Fruit fly (Drosophila melanogaster): Measurements from ENCODE around the gene NHP2.

Gene NHP2

DNA sequence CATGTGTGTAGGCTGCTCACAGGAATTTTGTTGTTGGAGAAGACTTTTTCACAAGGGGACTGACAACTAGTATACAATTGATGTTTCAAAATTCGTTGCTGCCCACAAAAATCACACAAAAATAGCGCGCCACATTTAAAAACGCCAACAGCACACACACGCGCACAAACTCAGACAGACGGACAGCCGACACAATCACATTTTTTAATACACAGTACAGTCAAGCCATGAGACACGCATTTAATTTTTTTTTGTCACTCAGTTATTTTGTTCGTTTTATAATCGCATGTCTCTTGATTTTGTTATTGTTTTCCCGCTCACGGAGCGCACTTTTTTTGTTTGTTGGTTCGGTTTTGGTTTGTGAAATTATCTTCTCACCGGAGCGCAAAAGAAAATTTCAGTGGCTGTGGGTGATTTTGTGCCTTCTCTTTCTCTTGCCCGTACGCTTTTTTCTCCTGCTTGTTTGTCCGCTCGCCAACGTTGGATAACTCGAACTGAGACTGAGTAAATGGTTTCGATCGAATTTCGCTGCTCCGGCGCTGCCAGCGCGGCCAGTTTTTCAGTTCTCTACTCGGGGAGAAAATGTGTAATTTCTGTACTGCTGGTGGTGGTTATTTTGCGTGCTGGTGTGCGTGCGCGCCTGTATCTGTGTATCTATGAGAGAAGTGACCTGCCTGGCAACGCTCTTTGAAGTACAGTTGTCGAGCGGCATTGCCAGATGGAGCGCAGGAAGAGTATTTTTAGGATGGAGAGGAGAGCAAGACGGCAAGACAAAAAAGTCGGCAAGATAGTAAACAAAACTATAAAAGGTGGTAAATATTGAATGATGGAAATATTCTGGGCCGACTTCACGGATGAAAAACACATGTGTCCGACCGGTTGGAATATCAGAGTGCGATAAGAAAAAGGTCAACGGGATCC lies 44.2 kb downstream of the NHP2 start, which contains the start of gene CG42507:
CG42507 (minus strand) TSS at position 499 of the 921 bp plus-strand sequence.
- peak; percentile 45 for TF ChIP-seq noc (tag; optimal IDR thresholded peaks at IDR 0.05)

DNA sequence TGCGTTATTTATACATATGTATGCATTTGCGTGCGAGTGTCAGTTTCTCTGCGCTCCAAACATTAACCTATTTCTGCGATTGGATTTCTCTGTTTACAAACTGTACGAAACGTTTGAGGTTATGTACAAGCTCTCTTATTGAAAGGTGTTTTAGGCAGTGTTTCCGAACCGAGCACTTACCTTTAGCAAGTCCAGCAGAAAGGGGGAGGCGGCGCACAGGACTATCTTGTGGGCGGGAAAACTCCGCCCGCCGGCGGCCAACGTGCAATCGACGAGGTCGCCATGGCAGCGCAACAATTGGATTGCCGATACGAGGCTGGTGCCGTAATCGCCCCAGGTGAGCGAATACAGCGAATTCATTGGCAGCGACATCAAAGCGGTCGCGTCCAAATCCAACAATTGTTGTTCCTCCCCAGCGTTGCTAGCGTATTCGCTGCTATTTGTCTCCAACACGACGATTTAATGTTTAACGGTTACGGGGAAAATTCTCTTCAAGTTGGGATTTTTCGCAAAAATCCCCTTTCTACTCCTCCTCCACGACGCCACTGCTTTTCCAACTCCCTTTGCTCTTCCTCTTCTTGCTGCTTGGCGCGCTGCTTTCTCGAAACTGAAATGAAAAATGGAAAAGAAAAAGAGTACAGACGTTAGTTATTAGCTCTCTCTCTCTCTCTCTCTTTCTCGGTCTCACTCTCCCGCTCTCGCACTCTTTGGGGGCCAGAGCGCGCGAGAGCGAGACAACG lies 45.1 kb downstream of the NHP2 start:
- TF ChIP-seq noc (tag; optimal IDR thresholded peaks at IDR 0.05): peak; percentile 86

DNA sequence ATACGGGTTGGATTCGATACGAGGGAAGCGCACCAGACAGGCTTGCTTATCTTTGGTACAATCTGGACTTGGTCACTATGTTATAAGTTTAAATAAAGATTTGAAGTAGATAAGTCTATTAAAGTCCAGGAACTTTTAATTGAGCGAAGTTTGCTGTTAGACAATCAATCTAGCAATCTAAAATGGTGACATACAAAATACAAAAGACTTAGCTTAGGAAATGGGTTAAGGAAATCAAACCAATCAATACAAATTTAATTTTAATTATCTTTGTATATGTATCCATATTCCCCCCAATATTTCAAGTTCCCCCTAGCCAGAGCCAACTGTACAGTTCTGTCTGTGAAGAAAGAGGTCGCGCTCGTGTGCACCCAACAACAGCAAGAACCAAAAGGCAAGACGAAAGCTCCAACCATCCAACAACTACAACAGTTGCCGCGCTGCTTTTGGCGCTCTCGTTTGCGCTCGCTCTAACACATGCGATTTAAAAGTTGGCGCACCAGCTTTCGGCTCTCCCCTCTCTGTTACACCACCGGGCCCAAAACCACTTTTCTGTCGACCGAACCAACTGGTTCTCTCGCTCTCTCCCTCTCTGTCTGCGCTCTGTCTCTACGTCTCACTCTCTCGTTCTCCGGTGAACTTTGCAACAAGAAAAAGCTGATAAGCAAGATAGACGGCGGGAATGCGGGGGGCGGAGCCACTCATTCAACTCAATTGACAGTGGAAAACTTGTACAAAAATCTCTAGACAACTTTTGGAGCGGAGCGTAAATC lies 45.8 kb downstream of the NHP2 start:
- TF ChIP-seq noc (tag; optimal IDR thresholded peaks at IDR 0.05): peak; percentile 93

DNA sequence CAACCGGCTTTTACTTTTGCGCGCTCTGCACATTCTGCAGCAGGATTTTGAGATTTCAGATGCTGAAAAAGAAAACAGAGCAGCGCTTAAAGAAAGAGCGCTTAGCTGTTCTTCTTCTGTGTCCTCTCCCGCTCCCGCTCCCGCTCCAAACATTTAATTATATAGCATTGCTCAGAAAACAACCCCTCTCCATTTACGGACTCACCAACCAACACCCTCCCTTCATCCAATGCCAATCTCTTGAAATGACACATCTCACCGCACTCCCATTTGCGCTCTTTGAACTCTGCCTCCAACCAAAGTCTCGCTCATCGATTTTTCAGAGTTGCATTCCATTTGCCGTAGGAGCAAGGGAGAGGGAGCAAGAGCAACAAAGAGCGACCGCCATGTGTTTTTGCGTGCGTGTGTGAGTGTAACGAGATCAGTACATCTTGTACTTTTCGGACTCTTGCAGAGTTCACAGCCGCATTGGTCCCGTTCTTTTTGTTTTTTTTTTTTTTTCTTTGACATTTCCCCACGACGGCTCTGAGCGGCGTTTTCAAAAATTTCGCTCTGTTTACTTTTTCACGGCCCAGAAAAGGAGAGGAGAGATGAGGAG lies 46.8 kb downstream of the NHP2 start:
- no peak for TF ChIP-seq noc (tag; optimal IDR thresholded peaks at IDR 0.05)

DNA sequence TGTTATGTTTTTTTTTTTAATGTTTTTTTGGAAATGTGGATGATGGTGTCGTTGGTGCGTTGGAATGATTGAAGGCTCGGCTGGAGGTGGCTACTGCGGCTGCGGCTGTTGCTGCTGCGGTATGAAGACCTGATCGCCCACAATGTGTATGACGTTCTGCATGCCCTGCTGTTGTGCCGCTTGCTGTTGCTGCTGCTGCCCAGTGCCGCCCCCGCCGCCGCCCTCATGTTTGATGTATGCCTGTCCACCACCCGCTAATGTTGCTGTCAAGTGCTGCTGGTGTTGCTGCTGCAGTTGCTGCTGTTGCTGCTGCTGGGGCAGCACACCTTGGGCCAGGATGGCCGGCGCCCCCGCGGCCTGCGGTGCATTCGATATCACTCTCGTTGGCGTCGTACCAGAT lies 49.2 kb downstream of the NHP2 start:
- TF ChIP-seq noc (tag; optimal IDR thresholded peaks at IDR 0.05): no peak
